Worm (Caenorhabditis elegans): Measurements from ENCODE around the gene srd-46.

DNA sequence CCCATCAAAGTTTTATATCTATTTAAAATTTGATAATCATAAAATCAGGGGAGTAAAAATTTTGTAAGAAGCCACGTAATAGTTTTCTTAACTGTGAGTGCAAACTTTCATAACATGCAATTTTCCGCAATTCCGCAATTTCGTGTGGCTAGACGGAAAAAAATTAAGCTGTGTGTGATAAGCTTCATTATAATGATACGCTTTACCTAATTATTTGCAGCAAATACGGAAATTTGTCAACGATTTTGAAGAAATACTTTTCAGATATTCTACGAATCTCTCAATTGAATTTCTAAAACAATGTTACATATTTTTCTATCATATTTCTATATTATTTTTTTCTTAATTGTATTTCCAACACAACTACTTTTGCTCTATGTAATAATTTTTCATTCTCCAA lies at the start of gene srd-46:
- TF ChIP-seq W03F9.2 (tag; optimal IDR thresholded peaks at IDR 0.05) (no peak), him-1 (tag; optimal IDR thresholded peaks at IDR 0.05) (no peak)

Data from whole organism, L4/young adult.